Worm (Caenorhabditis elegans) whole organism, L1 larva: ENCODE measurements around the gene frpr-10.

ENCODE experiments used
- C04F5.9 ChIP-seq: sonication (generic microtip); optimal IDR thresholded peaks from 2 replicates; lab custom pipeline; 2016; ENCODE audit warnings: missing genetic modification characterization, missing compliant biosample characterization
- C16A3.4 ChIP-seq: fragments of 150-350 bp; optimal IDR thresholded peaks from 2 replicates; lab custom pipeline; 2014; ENCODE audit warnings: missing biosample characterization, missing genetic modification characterization
- blmp-1 ChIP-seq: fragments of 150-350 bp; optimal IDR thresholded peaks from 2 replicates; lab custom pipeline; 2014; ENCODE audit warnings: missing biosample characterization, missing genetic modification characterization
- ceh-82 ChIP-seq, 3 experiments: fragments of 150-350 bp in 1 of 3; sonication (generic microtip) in 2 of 3; optimal IDR thresholded peaks; 2 replicates each; lab custom pipeline; 2014 to 2017; ENCODE audit warnings: missing biosample characterization in 3 of 3, missing genetic modification characterization in 3 of 3
- ces-1 ChIP-seq: fragments of 150-350 bp; optimal IDR thresholded peaks from 2 replicates; lab custom pipeline; 2014; ENCODE audit warnings: missing biosample characterization, missing genetic modification reagents, missing genetic modification characterization
- dpl-1 ChIP-seq, 3 experiments: fragments of 150-350 bp in 2 of 3; sonication (generic microtip) in 1 of 3; optimal IDR thresholded peaks; 2 replicates each; lab custom pipeline; 2014 to 2017; ENCODE audit warnings: missing biosample characterization in 3 of 3, missing genetic modification characterization in 3 of 3, missing genetic modification reagents in 3 of 3
- dsc-1 ChIP-seq: sonication (generic microtip); optimal IDR thresholded peaks from 2 replicates; lab custom pipeline; 2016; ENCODE audit warnings: mild to moderate bottlenecking, missing genetic modification characterization, missing compliant biosample characterization
- efl-1 ChIP-seq, 4 experiments: fragments of 150-350 bp; optimal IDR thresholded peaks in 3 of 4; peaks in 1 of 4; 1 replicate in 1 of 4; 2 replicates in 3 of 4; lab custom pipeline; 2014; ENCODE audit warnings: missing biosample characterization in 2 of 4, missing genetic modification characterization in 2 of 4, missing genetic modification reagents in 2 of 4
- elt-2 ChIP-seq: sonication (generic microtip); optimal IDR thresholded peaks from 2 replicates; lab custom pipeline; 2016; ENCODE audit warnings: missing genetic modification characterization, mild to moderate bottlenecking, inconsistent platforms, missing compliant biosample characterization, missing genetic modification reagents
- ets-5 ChIP-seq: fragments of 200-800 bp; sonication (Bioruptor generic); IDR thresholded peaks from 2 replicates; pipeline ENCODE4 v1.3.6; 2022; ENCODE audit warnings: missing genetic modification characterization, missing compliant biosample characterization
- fkh-4 ChIP-seq: sonication (generic microtip); optimal IDR thresholded peaks from 2 replicates; lab custom pipeline; 2016; ENCODE audit warnings: missing compliant biosample characterization, missing genetic modification characterization, borderline replicate concordance
- fos-1 ChIP-seq: fragments of 150-350 bp; optimal IDR thresholded peaks from 2 replicates; lab custom pipeline; 2014; ENCODE audit warnings: missing biosample characterization, missing genetic modification characterization
- hpl-2 ChIP-seq: fragments of 150-350 bp; optimal IDR thresholded peaks from 2 replicates; lab custom pipeline; 2014; ENCODE audit warnings: missing biosample characterization, missing genetic modification reagents, missing genetic modification characterization
- irx-1 ChIP-seq: sonication (generic microtip); optimal IDR thresholded peaks from 2 replicates; lab custom pipeline; 2016; ENCODE audit warnings: missing genetic modification characterization, missing compliant biosample characterization
- lin-13 ChIP-seq: fragments of 150-350 bp; optimal IDR thresholded peaks from 2 replicates; lab custom pipeline; 2014; ENCODE audit warnings: missing biosample characterization, missing genetic modification reagents, missing genetic modification characterization
- lin-14 ChIP-seq: fragments of 200-800 bp; sonication (Bioruptor generic); optimal IDR thresholded peaks from 2 replicates; lab custom pipeline; 2018; ENCODE audit warnings: mild to moderate bottlenecking, missing genetic modification characterization, moderate library complexity, missing compliant biosample characterization
- lin-35 ChIP-seq, 2 experiments: fragments of 150-350 bp; optimal IDR thresholded peaks; 2 replicates each; lab custom pipeline; 2014; ENCODE audit warnings: missing biosample characterization in 2 of 2, missing genetic modification characterization in 2 of 2, missing genetic modification reagents in 2 of 2
- lin-39 ChIP-seq: fragments of 150-350 bp; optimal IDR thresholded peaks from 2 replicates; lab custom pipeline; 2014; ENCODE audit warnings: missing biosample characterization, missing genetic modification reagents, missing genetic modification characterization
- lsy-2 ChIP-seq, 2 experiments: fragments of 150-350 bp; optimal IDR thresholded peaks; 2 replicates each; lab custom pipeline; 2014; ENCODE audit warnings: missing biosample characterization in 2 of 2, missing genetic modification characterization in 2 of 2
- mep-1 ChIP-seq: fragments of 150-350 bp; optimal IDR thresholded peaks from 2 replicates; lab custom pipeline; 2014; ENCODE audit warnings: missing biosample characterization, missing genetic modification characterization
- nhr-11 ChIP-seq: fragments of 150-350 bp; optimal IDR thresholded peaks from 2 replicates; lab custom pipeline; 2014; ENCODE audit warnings: missing biosample characterization, missing genetic modification characterization
- nhr-19 ChIP-seq: fragments of 200-800 bp; sonication (Bioruptor generic); conservative IDR thresholded peaks from 2 replicates; pipeline ENCODE4 v1.3.6; 2022; ENCODE audit warnings: missing genetic modification characterization, missing compliant biosample characterization
- nhr-47 ChIP-seq: sonication (generic microtip); optimal IDR thresholded peaks from 2 replicates; lab custom pipeline; 2016; ENCODE audit warnings: mild to moderate bottlenecking, missing genetic modification characterization, moderate library complexity, missing compliant biosample characterization
- nhr-71 ChIP-seq: sonication (generic microtip); optimal IDR thresholded peaks from 2 replicates; lab custom pipeline; 2016; ENCODE audit warnings: mild to moderate bottlenecking, missing genetic modification characterization, moderate library complexity, missing compliant biosample characterization
- nhr-85 ChIP-seq: sonication (generic microtip); peaks from one replicate; lab custom pipeline; 2016; ENCODE audit warnings: missing genetic modification characterization, inconsistent platforms, missing compliant biosample characterization
- pqm-1 ChIP-seq: sonication (generic microtip); optimal IDR thresholded peaks from 3 replicates; lab custom pipeline; 2017; ENCODE audit warnings: missing biosample characterization, missing genetic modification characterization
- rnt-1 ChIP-seq: sonication (generic microtip); optimal IDR thresholded peaks from 2 replicates; lab custom pipeline; 2016; ENCODE audit warnings: mild to moderate bottlenecking, missing genetic modification characterization, moderate library complexity, missing compliant biosample characterization
- skn-1 ChIP-seq: fragments of 150-350 bp; optimal IDR thresholded peaks from 2 replicates; lab custom pipeline; 2014; ENCODE audit warnings: missing biosample characterization, missing genetic modification characterization
- sptf-1 ChIP-seq: fragments of 150-350 bp; optimal IDR thresholded peaks from 2 replicates; lab custom pipeline; 2014; ENCODE audit warnings: missing biosample characterization, missing genetic modification characterization
- swsn-7 ChIP-seq: sonication (generic microtip); optimal IDR thresholded peaks from 2 replicates; lab custom pipeline; 2016; ENCODE audit warnings: missing genetic modification characterization, missing compliant biosample characterization
- tbx-2 ChIP-seq: sonication (generic microtip); optimal IDR thresholded peaks from 2 replicates; lab custom pipeline; 2016; ENCODE audit warnings: missing genetic modification characterization, missing compliant biosample characterization
- unc-98 ChIP-seq: fragments of 200-800 bp; sonication (Bioruptor generic); IDR thresholded peaks from 2 replicates; pipeline ENCODE4 v1.3.6; 2022; ENCODE audit warnings: missing genetic modification characterization, missing compliant biosample characterization
- xbp-1 ChIP-seq: sonication (generic microtip); optimal IDR thresholded peaks from 2 replicates; lab custom pipeline; 2016; ENCODE audit warnings: missing genetic modification characterization, missing compliant biosample characterization
- zip-4 ChIP-seq: fragments of 200-800 bp; sonication (Bioruptor generic); optimal IDR thresholded peaks from 2 replicates; lab custom pipeline; 2018; ENCODE audit warnings: mild to moderate bottlenecking, missing genetic modification characterization, moderate library complexity, missing compliant biosample characterization
- ztf-11 ChIP-seq, 2 experiments: sonication (generic microtip); optimal IDR thresholded peaks; 2 replicates each; lab custom pipeline; 2016 to 2017; ENCODE audit warnings: missing genetic modification characterization in 2 of 2, missing biosample characterization in 1 of 2, missing compliant biosample characterization in 1 of 2

frpr-10 gene

ce11 chrIV:7923982-7924480 is 33.6 kb upstream of the frpr-10 start, which contains the start of the genes xpo-3 and C49H3.3 (continued):
- TF ChIP-seq elt-2, result no peak
- peak in 1 of 3 experiments; percentile 11 for TF ChIP-seq ceh-82 (tag; optimal IDR thresholded peaks at IDR 0.05; lab: Kevin White, UChicago)
- TF ChIP-seq fos-1 (tag; lab: Kevin White, UChicago), result no peak
- no peak for TF ChIP-seq zip-4 (GFP tag; lab: Kevin White, UChicago)

- TF ChIP-seq nhr-71 (tag; lab: Kevin White, UChicago) (peak; percentile 16), ets-5 (no peak), hpl-2 (no peak), irx-1 (tag; lab: Kevin White, UChicago) (no peak), ztf-11 (tag; optimal IDR thresholded peaks at IDR 0.05; lab: Kevin White, UChicago) (no peak), dsc-1 (no peak), ceh-82 (tag; optimal IDR thresholded peaks at IDR 0.05; lab: Kevin White, UChicago) (no peak), swsn-7 (tag; lab: Kevin White, UChicago) (no peak), unc-98 (GFP tag; lab: Robert Waterston, UW) (no peak), efl-1 (optimal IDR thresholded peaks at IDR 0.05; lab: Kevin White, UChicago) (no peak), efl-1 (GFP tag; optimal IDR thresholded peaks at IDR 0.05 in 1 of 2; lab: Kevin White, UChicago) (peak in 1 of 2 experiments; percentile 84), lsy-2 (tag; optimal IDR thresholded peaks at IDR 0.05; lab: Kevin White, UChicago) (peak; percentile 3 to 28), elt-2 (no peak), lin-35 (GFP tag; optimal IDR thresholded peaks at IDR 0.05; lab: Kevin White, UChicago) (no peak), lin-13 (no peak), nhr-85 (tag; lab: Kevin White, UChicago) (peak; percentile 59), ces-1 (no peak), C04F5.9 (tag; lab: Kevin White, UChicago) (no peak)
These were observed 32.4 kb upstream of the frpr-10 start for ce11 chrIV:7924975-7925828.

ce11 chrIV:7926102-7926840 is 31.3 kb upstream of the frpr-10 start, which contains the start of gene rps-2:
Gene rps-2 (minus strand): TSS chrIV:7926391.
- TF ChIP-seq dpl-1 (GFP tag; optimal IDR thresholded peaks at IDR 0.05; lab: Kevin White, UChicago) (peak in 2 of 3 experiments; percentile 29 to 53), efl-1 (optimal IDR thresholded peaks at IDR 0.05; lab: Kevin White, UChicago) (peak; percentile 40 to 55), efl-1 (GFP tag; optimal IDR thresholded peaks at IDR 0.05 in 1 of 2; lab: Kevin White, UChicago) (peak in 1 of 2 experiments; percentile 34), tbx-2 (tag; lab: Kevin White, UChicago) (no peak), rnt-1 (tag; lab: Kevin White, UChicago) (peak; percentile 34), lin-14 (GFP tag; lab: Kevin White, UChicago) (no peak), nhr-47 (tag; lab: Kevin White, UChicago) (peak; percentile 8), lin-35 (GFP tag; optimal IDR thresholded peaks at IDR 0.05; lab: Kevin White, UChicago) (peak; percentile 35 to 57), irx-1 (tag; lab: Kevin White, UChicago) (no peak), nhr-71 (tag; lab: Kevin White, UChicago) (peak; percentile 31), nhr-11 (tag; lab: Kevin White, UChicago) (no peak), zip-4 (GFP tag; lab: Kevin White, UChicago) (no peak), blmp-1 (tag; lab: Kevin White, UChicago) (peak; percentile 48), C16A3.4 (tag; lab: Kevin White, UChicago) (peak; percentile 33), mep-1 (tag; lab: Kevin White, UChicago) (peak; percentile 33), skn-1 (peak; percentile 39), fkh-4 (no peak), pqm-1 (no peak), lin-39 (tag; lab: Kevin White, UChicago) (peak; percentile 3), nhr-19 (GFP tag; lab: Robert Waterston, UW) (0 out of 2 replicates have a peak, but pooled peaks have one; percentile 3), nhr-85 (tag; lab: Kevin White, UChicago) (no peak), sptf-1 (tag; lab: Kevin White, UChicago) (no peak), lsy-2 (tag; optimal IDR thresholded peaks at IDR 0.05; lab: Kevin White, UChicago) (peak; percentile 31 to 71), ces-1 (no peak), fos-1 (tag; lab: Kevin White, UChicago) (no peak), xbp-1 (tag; lab: Kevin White, UChicago) (peak; percentile 15)
